Fruit fly (Drosophila melanogaster) whole organism, pupa: ENCODE measurements around the gene Wnt4.
A peak's percentile ranks its signal among the peaks of the same experiment; 100 is the strongest.

Experiments
- CG10348 ChIP-seq: fragments of 200-800 bp; sonication (Bioruptor generic); IDR thresholded peaks from 2 replicates; pipeline ENCODE4 v1.3.6; 2022; ENCODE audit warnings: missing biosample characterization, missing genetic modification characterization
- CG12605 ChIP-seq: fragments of 200-800 bp; sonication (Bioruptor generic); IDR thresholded peaks from 2 replicates; pipeline ENCODE4 v1.3.6; 2022; ENCODE audit warnings: missing biosample characterization, missing genetic modification characterization
- CG13204 ChIP-seq: fragments of 200-800 bp; sonication (Bioruptor generic); optimal IDR thresholded peaks from 2 replicates; lab custom pipeline; 2018; ENCODE audit warnings: missing biosample characterization, mild to moderate bottlenecking, missing genetic modification characterization, moderate library complexity
- CG14655 ChIP-seq: fragments of 200-800 bp; sonication (Bioruptor generic); optimal IDR thresholded peaks from 3 replicates; lab custom pipeline; 2017; ENCODE audit warnings: mild to moderate bottlenecking, missing biosample characterization, missing genetic modification reagents, missing genetic modification characterization
- CG15710 ChIP-seq: fragments of 200-800 bp; sonication (Bioruptor generic); optimal IDR thresholded peaks from 2 replicates; lab custom pipeline; 2018; ENCODE audit warnings: missing biosample characterization, mild to moderate bottlenecking, missing genetic modification characterization, moderate library complexity
- CG17806 ChIP-seq: fragments of 200-800 bp; sonication (Bioruptor generic); optimal IDR thresholded peaks from 2 replicates; lab custom pipeline; 2018; ENCODE audit warnings: missing biosample characterization, mild to moderate bottlenecking, missing genetic modification characterization, moderate library complexity
- CG32121 ChIP-seq: fragments of 200-800 bp; sonication (Bioruptor generic); IDR thresholded peaks from 2 replicates; pipeline ENCODE4 v1.3.6; 2022; ENCODE audit warnings: missing biosample characterization, missing genetic modification characterization
- CG34367 ChIP-seq: fragments of 200-800 bp; sonication (Bioruptor generic); optimal IDR thresholded peaks from 2 replicates; lab custom pipeline; 2018; ENCODE audit warnings: missing biosample characterization, mild to moderate bottlenecking, missing genetic modification characterization
- CG4496 ChIP-seq: fragments of 200-800 bp; sonication (Bioruptor generic); IDR thresholded peaks from 3 replicates; pipeline ENCODE4 v1.3.6; 2022; ENCODE audit warnings: missing biosample characterization, missing genetic modification characterization
- CG8159 ChIP-seq: fragments of 200-800 bp; sonication (Bioruptor generic); optimal IDR thresholded peaks from 3 replicates; lab custom pipeline; 2018; ENCODE audit warnings: missing biosample characterization, mild to moderate bottlenecking, missing genetic modification characterization, moderate library complexity
- CG8301 ChIP-seq: fragments of 200-800 bp; sonication (Bioruptor generic); optimal IDR thresholded peaks from 2 replicates; lab custom pipeline; 2018; ENCODE audit warnings: missing biosample characterization, mild to moderate bottlenecking, missing genetic modification characterization
- CG9948 ChIP-seq: fragments of 200-800 bp; sonication (Bioruptor generic); optimal IDR thresholded peaks from 2 replicates; lab custom pipeline; 2018; ENCODE audit warnings: missing biosample characterization, mild to moderate bottlenecking, missing genetic modification characterization, moderate library complexity
- D1 ChIP-seq: fragments of 200-800 bp; sonication (Bioruptor generic); optimal IDR thresholded peaks from 2 replicates; lab custom pipeline; 2018; ENCODE audit warnings: missing biosample characterization, mild to moderate bottlenecking, missing genetic modification characterization, moderate library complexity
- EcR ChIP-seq: fragments of 200-800 bp; sonication (Bioruptor generic); optimal IDR thresholded peaks from 3 replicates; lab custom pipeline; 2019; ENCODE audit warnings: missing biosample characterization, missing genetic modification characterization, mild to moderate bottlenecking, moderate library complexity, missing genetic modification reagents
- Ets98B ChIP-seq: fragments of 200-800 bp; sonication (Bioruptor generic); IDR thresholded peaks from 2 replicates; pipeline ENCODE4 v1.3.6; 2022; ENCODE audit warnings: missing biosample characterization, missing genetic modification characterization
- Pif1A ChIP-seq: fragments of 200-800 bp; sonication (Bioruptor generic); optimal IDR thresholded peaks from 3 replicates; lab custom pipeline; 2016; ENCODE audit warnings: missing biosample characterization, missing genetic modification characterization
- Pif1B ChIP-seq: fragments of 200-800 bp; sonication (Bioruptor generic); optimal IDR thresholded peaks from 3 replicates; lab custom pipeline; 2016; ENCODE audit warnings: missing biosample characterization, missing genetic modification characterization
- Snoo ChIP-seq: fragments of 200-800 bp; sonication (Bioruptor generic); optimal IDR thresholded peaks from 3 replicates; lab custom pipeline; 2017; ENCODE audit warnings: missing biosample characterization, mild to moderate bottlenecking, missing genetic modification characterization, inconsistent platforms
- fd96Ca ChIP-seq: fragments of 200-800 bp; sonication (Bioruptor generic); IDR thresholded peaks from 3 replicates; pipeline ENCODE4 v1.3.6; 2022; ENCODE audit warnings: missing biosample characterization, missing genetic modification characterization
- gl ChIP-seq: fragments of 200-800 bp; sonication (Bioruptor generic); optimal IDR thresholded peaks from 2 replicates; lab custom pipeline; 2018; ENCODE audit warnings: missing biosample characterization, mild to moderate bottlenecking, missing genetic modification characterization
- rn ChIP-seq: fragments of 200-800 bp; sonication (Bioruptor generic); IDR thresholded peaks from 2 replicates; pipeline ENCODE4 v1.3.6; 2022; ENCODE audit warnings: missing biosample characterization, missing genetic modification characterization

Gene Wnt4

DNA sequence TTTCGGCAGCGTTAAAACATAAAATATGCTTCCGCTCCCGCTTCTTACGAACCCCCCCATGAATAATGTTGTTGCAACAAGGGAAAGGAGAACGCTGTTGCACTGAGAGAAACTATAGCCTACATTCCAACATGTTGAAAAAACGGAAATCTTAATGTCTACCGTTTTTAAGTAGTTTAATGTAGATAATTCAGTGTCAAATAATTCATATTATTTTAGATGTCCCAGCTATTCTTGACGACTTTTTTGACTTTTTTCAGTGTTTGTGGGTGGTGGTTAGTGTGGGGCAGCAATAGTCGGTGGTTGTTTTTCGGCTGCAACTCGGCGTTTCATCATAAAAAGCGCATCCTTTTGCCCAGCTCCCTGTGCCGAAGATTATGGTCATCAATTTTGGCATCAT lies 15.0 kb downstream of the Wnt4 start:
- TF ChIP-seq CG15710 (peak; percentile 6), Snoo (tag; lab: Kevin White, UChicago) (peak; percentile 8), Pif1A (peak; percentile 27), CG4496 (GFP tag; lab: Robert Waterston, UW) (no peak)
- TF ChIP-seq, all 21 proteins: peak for 3

DNA sequence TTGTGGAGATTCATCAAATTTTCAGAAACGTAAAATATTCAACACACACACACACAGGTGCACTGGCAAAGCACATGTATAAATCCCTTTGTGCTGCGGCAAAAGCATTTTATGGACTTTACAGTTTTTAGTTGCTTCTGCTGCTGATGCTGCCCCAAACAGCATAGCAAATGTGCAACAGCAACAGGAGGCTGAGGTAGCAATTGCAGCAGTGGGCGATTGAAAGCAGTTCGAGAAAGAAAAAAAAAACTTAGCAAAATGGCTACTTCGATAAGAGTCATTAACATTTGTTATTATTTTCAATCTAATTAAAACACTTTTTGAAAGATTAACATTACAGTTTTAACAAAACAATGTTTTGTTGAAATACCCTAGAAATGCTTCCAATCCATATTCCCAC lies 16.7 kb downstream of the Wnt4 start:
- TF ChIP-seq Ets98B (GFP tag; lab: Robert Waterston, UW) (0 out of 2 replicates have a peak, but pooled peaks have one; percentile 6), fd96Ca (GFP tag; lab: Robert Waterston, UW) (no peak)

DNA sequence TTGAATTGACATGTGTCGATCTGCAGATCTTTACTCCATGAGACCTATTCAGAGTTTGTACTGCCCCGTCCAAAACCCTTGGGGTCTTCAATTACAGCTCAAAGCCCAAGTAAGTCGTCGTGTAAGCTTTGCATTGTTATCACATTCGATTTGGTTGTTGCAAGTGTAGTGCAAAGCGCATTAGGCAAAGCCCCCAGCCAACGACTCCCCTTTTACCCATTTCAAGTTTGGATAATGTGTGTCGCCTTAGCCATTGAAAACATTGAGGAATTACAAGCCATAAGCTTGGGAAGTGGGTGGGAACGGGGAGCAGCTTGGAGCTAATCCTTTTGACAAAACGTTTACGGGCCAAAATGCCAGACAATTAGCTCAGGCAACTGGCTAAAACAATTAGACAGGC lies 17.5 kb downstream of the Wnt4 start:
- TF ChIP-seq Ets98B (GFP tag; lab: Robert Waterston, UW): no peak
- TF ChIP-seq CG8301 (tag; lab: Kevin White, UChicago): no peak
- TF ChIP-seq CG12605 (GFP tag; lab: Robert Waterston, UW): no peak
- no peak for TF ChIP-seq CG17806 (tag; lab: Kevin White, UChicago)
- TF ChIP-seq CG14655: no peak
- TF ChIP-seq Pif1B (GFP tag; lab: Kevin White, UChicago): no peak
- TF ChIP-seq CG34367 (tag; lab: Kevin White, UChicago): no peak
- TF ChIP-seq CG4496 (GFP tag; lab: Robert Waterston, UW): no peak
- TF ChIP-seq EcR (GFP tag; lab: Kevin White, UChicago): no peak
- TF ChIP-seq CG13204 (GFP tag; lab: Kevin White, UChicago): no peak
- no peak for TF ChIP-seq CG9948
- TF ChIP-seq CG32121 (GFP tag; lab: Robert Waterston, UW): no peak
- TF ChIP-seq D1 (tag; lab: Kevin White, UChicago): no peak

DNA sequence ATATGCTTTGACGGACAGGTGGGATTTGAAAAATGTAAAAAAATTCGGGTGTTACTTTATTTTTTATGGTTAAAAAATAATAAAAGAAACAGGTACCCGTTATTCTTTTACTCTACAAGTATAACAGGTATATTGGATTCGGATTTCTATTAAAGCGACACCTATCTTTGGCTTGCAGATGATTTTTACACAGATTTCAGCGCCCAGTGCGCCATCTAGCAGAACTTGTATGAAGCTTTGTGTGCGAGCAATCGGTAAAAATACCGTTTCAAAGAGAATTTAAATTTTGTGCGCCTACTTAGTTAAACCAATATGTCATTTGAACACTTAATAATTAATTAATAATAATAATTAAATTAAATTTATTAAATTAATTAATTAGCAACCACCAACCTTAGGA lies 18.9 kb downstream of the Wnt4 start:
- TF ChIP-seq CG10348 (GFP tag; lab: Robert Waterston, UW): no peak
- peak; percentile 59 for TF ChIP-seq D1 (tag; lab: Kevin White, UChicago)
- TF ChIP-seq Snoo (tag; lab: Kevin White, UChicago): peak; percentile 20

DNA sequence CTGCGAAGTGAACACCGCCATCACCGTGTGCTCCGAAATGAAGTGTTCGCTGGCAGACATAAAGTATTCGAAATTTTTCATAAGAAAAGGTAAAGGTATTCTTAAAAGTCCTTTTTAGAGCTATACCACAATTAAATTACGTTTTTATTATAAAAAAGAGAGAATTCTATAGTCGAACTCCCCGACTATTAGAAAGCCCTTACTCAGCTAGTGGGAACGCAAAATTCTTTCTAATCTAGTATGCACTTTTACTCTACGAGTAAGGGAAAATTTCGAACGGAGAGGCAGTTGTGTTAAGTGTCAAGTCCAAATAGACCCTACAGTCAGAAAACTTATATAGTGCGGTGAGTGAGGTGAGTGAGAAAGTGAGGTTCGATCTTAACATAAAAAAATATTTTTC lies 19.8 kb downstream of the Wnt4 start, which contains the start of gene CG31909:
Gene CG31909, plus strand, starts transcription at position 301 of the 400 bp plus-strand sequence.
- TF ChIP-seq CG8159 (tag; lab: Kevin White, UChicago): no peak
- no peak for TF ChIP-seq CG13204 (GFP tag; lab: Kevin White, UChicago)
- no peak for TF ChIP-seq CG12605 (GFP tag; lab: Robert Waterston, UW)
- no peak for TF ChIP-seq Ets98B (GFP tag; lab: Robert Waterston, UW)
- TF ChIP-seq CG32121 (GFP tag; lab: Robert Waterston, UW): no peak
- TF ChIP-seq CG4496 (GFP tag; lab: Robert Waterston, UW): no peak
- TF ChIP-seq rn (GFP tag; lab: Robert Waterston, UW): no peak
- TF ChIP-seq gl (tag; lab: Kevin White, UChicago): no peak
- TF ChIP-seq Snoo (tag; lab: Kevin White, UChicago): no peak
- no peak for TF ChIP-seq fd96Ca (GFP tag; lab: Robert Waterston, UW)
- no peak for TF ChIP-seq CG8301 (tag; lab: Kevin White, UChicago)

DNA sequence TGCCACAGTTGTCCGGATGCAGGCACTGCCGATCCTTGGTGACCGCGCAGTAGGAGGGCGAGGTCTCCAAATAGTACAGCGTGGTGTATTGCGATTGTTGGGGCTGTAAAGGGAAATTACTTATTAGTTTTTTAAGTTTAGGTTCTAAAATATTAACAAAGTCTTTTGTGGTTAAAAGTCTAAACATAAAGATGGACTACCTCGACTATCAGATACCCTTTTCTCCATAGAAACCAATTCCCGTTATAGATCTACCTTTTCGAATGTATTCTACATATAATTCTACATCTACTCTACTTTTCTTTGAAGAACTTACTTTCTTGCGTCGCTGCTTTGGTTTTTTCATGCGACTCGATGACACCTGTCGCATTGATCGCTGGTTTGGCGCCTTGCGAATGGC lies 20.8 kb downstream of the Wnt4 start:
- TF ChIP-seq rn (GFP tag; lab: Robert Waterston, UW): no peak
- no peak for TF ChIP-seq CG17806 (tag; lab: Kevin White, UChicago)
- no peak for TF ChIP-seq CG15710
- TF ChIP-seq Ets98B (GFP tag; lab: Robert Waterston, UW): no peak
- no peak for TF ChIP-seq CG12605 (GFP tag; lab: Robert Waterston, UW)
- no peak for TF ChIP-seq CG34367 (tag; lab: Kevin White, UChicago)
- no peak for TF ChIP-seq CG8301 (tag; lab: Kevin White, UChicago)
- no peak for TF ChIP-seq Snoo (tag; lab: Kevin White, UChicago)
- no peak for TF ChIP-seq fd96Ca (GFP tag; lab: Robert Waterston, UW)
- TF ChIP-seq CG9948: no peak
- no peak for TF ChIP-seq CG8159 (tag; lab: Kevin White, UChicago)
- TF ChIP-seq CG4496 (GFP tag; lab: Robert Waterston, UW): no peak
- TF ChIP-seq CG14655: no peak
- TF ChIP-seq Pif1A: no peak
- TF ChIP-seq CG32121 (GFP tag; lab: Robert Waterston, UW): no peak
- TF ChIP-seq CG10348 (GFP tag; lab: Robert Waterston, UW): no peak
- no peak for TF ChIP-seq Pif1B (GFP tag; lab: Kevin White, UChicago)

DNA sequence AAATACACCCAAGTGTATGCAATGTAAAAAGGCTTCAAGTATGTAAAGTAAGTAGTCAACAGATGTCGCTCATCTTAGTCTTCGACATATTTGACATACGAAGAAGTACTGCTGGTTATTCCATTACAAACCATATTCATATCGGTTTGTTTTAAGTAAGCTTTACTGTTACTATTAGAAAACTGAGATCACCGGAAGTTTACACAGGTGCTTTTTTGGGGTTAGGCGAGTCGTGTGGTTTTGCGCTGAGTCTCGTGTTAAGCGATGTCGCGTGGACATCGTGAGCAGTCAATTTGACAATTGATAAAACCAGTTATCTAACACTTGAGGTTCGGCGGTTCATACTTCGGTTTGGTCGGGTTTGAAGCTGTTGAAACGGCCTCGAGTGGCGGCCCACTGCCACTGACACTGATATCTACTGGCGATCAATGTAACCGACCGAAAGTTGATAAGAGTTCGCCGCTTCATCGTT lies 22.2 kb downstream of the Wnt4 start:
- TF ChIP-seq CG12605 (GFP tag; lab: Robert Waterston, UW) (no peak), Pif1A (no peak), CG9948 (no peak), rn (GFP tag; lab: Robert Waterston, UW) (no peak), CG34367 (tag; lab: Kevin White, UChicago) (no peak), CG17806 (tag; lab: Kevin White, UChicago) (no peak)
